Worm (Caenorhabditis elegans) whole organism, late embryonic: ENCODE data around the gene F09E10.5.

Experiments
- C38D4.7 ChIP-seq: fragments of 200-800 bp; sonication (Bioruptor generic); optimal IDR thresholded peaks from 2 replicates; lab custom pipeline; 2018; ENCODE audit warnings: mild to moderate bottlenecking, missing genetic modification characterization, moderate library complexity, missing compliant biosample characterization
- K02D7.2 ChIP-seq: sonication (generic microtip); optimal IDR thresholded peaks from 2 replicates; lab custom pipeline; 2017; ENCODE audit warnings: mild to moderate bottlenecking, missing genetic modification characterization, missing compliant biosample characterization
- ama-1 ChIP-seq: fragments of 150-350 bp; optimal IDR thresholded peaks from 2 replicates; lab custom pipeline; 2014
- ceh-18 ChIP-seq: sonication (generic microtip); optimal IDR thresholded peaks from 2 replicates; lab custom pipeline; 2016; ENCODE audit warnings: missing genetic modification characterization, missing compliant biosample characterization
- ceh-24 ChIP-seq: sonication (generic microtip); optimal IDR thresholded peaks from 2 replicates; lab custom pipeline; 2016; ENCODE audit warnings: mild to moderate bottlenecking, missing genetic modification characterization, missing compliant biosample characterization
- ceh-30 ChIP-seq: fragments of 150-350 bp; optimal IDR thresholded peaks from 2 replicates; lab custom pipeline; 2014; ENCODE audit warnings: missing biosample characterization, missing genetic modification characterization
- che-1 ChIP-seq: sonication (generic microtip); optimal IDR thresholded peaks from 2 replicates; lab custom pipeline; 2016; ENCODE audit warnings: mild to moderate bottlenecking, missing genetic modification characterization, missing compliant biosample characterization
- dmd-4 ChIP-seq: sonication (generic microtip); optimal IDR thresholded peaks from 2 replicates; lab custom pipeline; 2016; ENCODE audit warnings: borderline replicate concordance, missing genetic modification characterization, missing compliant biosample characterization
- dve-1 ChIP-seq: sonication (generic microtip); optimal IDR thresholded peaks from 2 replicates; lab custom pipeline; 2017; ENCODE audit warnings: antibody characterized with exemption, mild to moderate bottlenecking, missing genetic modification characterization, missing compliant biosample characterization
- elt-2 ChIP-seq: sonication (generic microtip); optimal IDR thresholded peaks from 2 replicates; lab custom pipeline; 2016; ENCODE audit warnings: missing genetic modification reagents, missing genetic modification characterization, missing compliant biosample characterization
- elt-4 ChIP-seq: sonication (generic microtip); optimal IDR thresholded peaks from 2 replicates; lab custom pipeline; 2016; ENCODE audit warnings: missing genetic modification characterization, missing compliant biosample characterization
- ets-4 ChIP-seq: sonication (generic microtip); optimal IDR thresholded peaks from 2 replicates; lab custom pipeline; 2016; ENCODE audit warnings: missing genetic modification characterization, missing compliant biosample characterization
- fkh-10 ChIP-seq: fragments of 150-350 bp; optimal IDR thresholded peaks from 2 replicates; lab custom pipeline; 2014; ENCODE audit warnings: missing biosample characterization, missing genetic modification reagents, missing genetic modification characterization
- fkh-6 ChIP-seq: sonication (generic microtip); optimal IDR thresholded peaks from 2 replicates; lab custom pipeline; 2016; ENCODE audit warnings: missing genetic modification characterization, missing compliant biosample characterization
- gmeb-2 ChIP-seq: sonication (generic microtip); optimal IDR thresholded peaks from 2 replicates; lab custom pipeline; 2016; ENCODE audit warnings: missing genetic modification characterization, inconsistent platforms, missing compliant biosample characterization
- hlh-6 ChIP-seq: sonication (generic microtip); optimal IDR thresholded peaks from 2 replicates; lab custom pipeline; 2016; ENCODE audit warnings: missing genotype, missing genetic modification characterization, missing compliant biosample characterization
- lim-6 ChIP-seq: sonication (generic microtip); optimal IDR thresholded peaks from 2 replicates; lab custom pipeline; 2016; ENCODE audit warnings: missing genetic modification characterization, missing compliant biosample characterization
- madf-2 ChIP-seq: sonication (generic microtip); optimal IDR thresholded peaks from 2 replicates; lab custom pipeline; 2017; ENCODE audit warnings: missing genetic modification characterization, missing compliant biosample characterization
- odd-2 ChIP-seq: sonication (generic microtip); optimal IDR thresholded peaks from 2 replicates; lab custom pipeline; 2017; ENCODE audit warnings: antibody characterized with exemption, mild to moderate bottlenecking, missing genetic modification characterization, missing compliant biosample characterization
- pax-1 ChIP-seq: fragments of 150-350 bp; optimal IDR thresholded peaks from 2 replicates; lab custom pipeline; 2014; ENCODE audit warnings: missing biosample characterization, missing genetic modification characterization
- pha-2 ChIP-seq: sonication (generic microtip); optimal IDR thresholded peaks from 2 replicates; lab custom pipeline; 2017; ENCODE audit warnings: mild to moderate bottlenecking, missing genetic modification characterization, missing compliant biosample characterization
- pha-4 ChIP-seq: fragments of 150-350 bp; optimal IDR thresholded peaks from 2 replicates; lab custom pipeline; 2018; ENCODE audit warnings: missing biosample characterization, missing genetic modification reagents, missing genetic modification characterization
- pros-1 ChIP-seq: fragments of 150-350 bp; optimal IDR thresholded peaks from 2 replicates; lab custom pipeline; 2014; ENCODE audit warnings: missing biosample characterization, missing genetic modification reagents, missing genetic modification characterization
- ref-2 ChIP-seq: sonication (generic microtip); optimal IDR thresholded peaks from 2 replicates; lab custom pipeline; 2016; ENCODE audit warnings: missing genetic modification characterization, missing compliant biosample characterization
- sdc-2 ChIP-seq: sonication (generic microtip); optimal IDR thresholded peaks from 2 replicates; lab custom pipeline; 2016; ENCODE audit warnings: missing genotype, missing genetic modification characterization, missing compliant biosample characterization
- sox-4 ChIP-seq: sonication (generic microtip); optimal IDR thresholded peaks from 2 replicates; lab custom pipeline; 2017; ENCODE audit warnings: mild to moderate bottlenecking, missing genetic modification characterization, inconsistent platforms, missing compliant biosample characterization
- tbx-2 ChIP-seq: sonication (generic microtip); optimal IDR thresholded peaks from 2 replicates; lab custom pipeline; 2016; ENCODE audit warnings: missing genetic modification characterization, missing compliant biosample characterization
- tbx-7 ChIP-seq: sonication (generic microtip); optimal IDR thresholded peaks from 2 replicates; lab custom pipeline; 2016; ENCODE audit warnings: missing genotype, missing genetic modification characterization, missing compliant biosample characterization
- ttx-3 ChIP-seq: sonication (generic microtip); optimal IDR thresholded peaks from 2 replicates; lab custom pipeline; 2016; ENCODE audit warnings: missing genetic modification reagents, missing genetic modification characterization, missing compliant biosample characterization
- unc-42 ChIP-seq: sonication (generic microtip); optimal IDR thresholded peaks from 2 replicates; lab custom pipeline; 2016; ENCODE audit warnings: missing genotype, missing genetic modification characterization, missing compliant biosample characterization
- unc-55 ChIP-seq: sonication (generic microtip); optimal IDR thresholded peaks from 2 replicates; lab custom pipeline; 2017; ENCODE audit warnings: missing biosample characterization, missing genetic modification reagents, missing genetic modification characterization
- zip-5 ChIP-seq: sonication (generic microtip); optimal IDR thresholded peaks from 2 replicates; lab custom pipeline; 2016; ENCODE audit warnings: missing genetic modification characterization, missing compliant biosample characterization
- ztf-16 ChIP-seq: sonication (generic microtip); optimal IDR thresholded peaks from 2 replicates; lab custom pipeline; 2017; ENCODE audit warnings: missing genetic modification characterization, missing compliant biosample characterization

F09E10.5 gene

ce11 chrX:1476005-1476404, 18.2 kb downstream of the F09E10.5 start:
- peak; percentile 4 for TF ChIP-seq sdc-2 (tag; lab: Kevin White, UChicago)
- TF ChIP-seq dve-1 (tag; lab: Kevin White, UChicago), result no peak

ce11 chrX:1473794-1474193, 20.4 kb downstream of the F09E10.5 start:
- no peak for TF ChIP-seq ets-4 (tag; lab: Kevin White, UChicago)
- no peak for TF ChIP-seq tbx-2 (tag; lab: Kevin White, UChicago)
- TF ChIP-seq pax-1 (tag; lab: Kevin White, UChicago), result no peak
- TF ChIP-seq gmeb-2 (tag; lab: Kevin White, UChicago), result no peak
- TF ChIP-seq dmd-4, result no peak
- no peak for TF ChIP-seq ref-2

ce11 chrX:1472880-1473279, 21.3 kb downstream of the F09E10.5 start, which contains the start of gene D1005.5:
Gene D1005.5, minus strand, starts transcription at chrX:1472980.
- TF ChIP-seq ref-2, result no peak

ce11 chrX:1471232-1471631, 22.9 kb downstream of the F09E10.5 start:
- no peak for TF ChIP-seq odd-2 (tag; lab: Kevin White, UChicago)
- TF ChIP-seq ztf-16 (tag; lab: Kevin White, UChicago), result no peak
- no peak for TF ChIP-seq tbx-7 (tag; lab: Kevin White, UChicago)
- no peak for TF ChIP-seq hlh-6
- no peak for TF ChIP-seq pha-2
- TF ChIP-seq zip-5, result no peak
- no peak for TF ChIP-seq elt-4 (tag; lab: Kevin White, UChicago)
- TF ChIP-seq sox-4 (tag; lab: Kevin White, UChicago), result no peak
- TF ChIP-seq ceh-24 (tag; lab: Kevin White, UChicago), result no peak
- no peak for TF ChIP-seq C38D4.7 (GFP tag; lab: Kevin White, UChicago)
- TF ChIP-seq tbx-2 (tag; lab: Kevin White, UChicago), result no peak
- no peak for TF ChIP-seq K02D7.2
- TF ChIP-seq lim-6, result no peak
- no peak for TF ChIP-seq sdc-2 (tag; lab: Kevin White, UChicago)
- TF ChIP-seq ama-1 (lab: Kevin White, UChicago), result no peak
- TF ChIP-seq ttx-3 (tag; lab: Kevin White, UChicago), result no peak
- TF ChIP-seq unc-55 (GFP tag; lab: Kevin White, UChicago), result no peak
- no peak for TF ChIP-seq pha-4 (tag; lab: Kevin White, UChicago)

- no peak for TF ChIP-seq gmeb-2 (tag; lab: Kevin White, UChicago)
- TF ChIP-seq elt-4 (tag; lab: Kevin White, UChicago), result no peak
- no peak for TF ChIP-seq ceh-18 (tag; lab: Kevin White, UChicago)
- TF ChIP-seq madf-2, result no peak
- TF ChIP-seq unc-42 (tag; lab: Kevin White, UChicago), result peak; percentile 62
- no peak for TF ChIP-seq che-1 (tag; lab: Kevin White, UChicago)
- no peak for TF ChIP-seq hlh-6
- no peak for TF ChIP-seq ztf-16 (tag; lab: Kevin White, UChicago)
Observed at ce11 chrX:1468057-1468456, 26.1 kb downstream of the F09E10.5 start.

- TF ChIP-seq pros-1 (tag; lab: Kevin White, UChicago) (no peak), odd-2 (tag; lab: Kevin White, UChicago) (no peak), madf-2 (no peak), C38D4.7 (GFP tag; lab: Kevin White, UChicago) (no peak), ceh-30 (tag; lab: Kevin White, UChicago) (no peak), pha-4 (tag; lab: Kevin White, UChicago) (no peak), fkh-6 (tag; lab: Kevin White, UChicago) (no peak), elt-2 (tag; lab: Kevin White, UChicago) (no peak), fkh-10 (GFP tag; lab: Kevin White, UChicago) (no peak)
Observed at ce11 chrX:1464699-1465098, 29.5 kb downstream of the F09E10.5 start, which contains the start of gene D1005.6. Gene D1005.6, minus strand, starts transcription at chrX:1464799.
